Fruit fly (Drosophila melanogaster) whole organism: Measurements from ENCODE around the gene Naa20A.

ENCODE experiments used
- CG8478 ChIP-seq: fragments of >200 bp; optimal IDR thresholded peaks from 2 replicates; lab custom pipeline; 2018; ENCODE audit warnings: inconsistent platforms
- Dll ChIP-seq: fragments of >200 bp; optimal IDR thresholded peaks from 2 replicates; lab custom pipeline; 2017
- pan ChIP-seq: fragments of >200 bp; optimal IDR thresholded peaks from 2 replicates; lab custom pipeline; 2017
- psq ChIP-seq: fragments of >200 bp; optimal IDR thresholded peaks from 2 replicates; lab custom pipeline; 2017

DNA sequence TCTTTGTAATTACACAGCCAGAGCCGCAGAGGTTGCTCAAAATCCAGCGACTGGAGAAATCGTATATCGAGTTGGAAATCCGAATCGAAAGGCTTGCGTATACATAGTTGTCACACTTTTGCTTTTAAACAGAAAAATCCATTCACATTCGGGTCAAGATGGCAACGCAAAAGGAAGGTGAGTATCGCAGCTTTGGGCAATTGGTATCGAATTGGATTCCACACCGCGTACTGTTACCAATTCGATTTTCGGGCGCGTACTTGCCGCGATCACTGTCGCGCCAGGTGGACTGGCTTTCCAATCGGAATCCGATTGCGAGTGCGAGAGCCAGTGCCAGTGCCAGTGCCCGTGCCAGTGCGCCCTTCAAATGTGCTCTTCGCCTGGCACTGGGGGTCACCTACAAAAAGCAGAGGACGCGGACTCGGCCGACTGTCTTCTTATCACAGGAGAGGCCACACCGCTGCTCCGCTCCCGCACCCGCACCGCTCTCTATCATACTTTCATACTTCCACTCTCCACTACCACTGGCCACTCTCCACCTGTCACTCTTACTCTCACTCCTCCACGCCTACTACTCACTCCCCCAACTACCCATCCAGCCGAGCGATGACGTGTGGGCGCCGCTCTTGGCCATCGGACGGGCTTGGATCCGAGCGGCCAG, 44.7 kb upstream of the Naa20A start:
- TF ChIP-seq psq (lab: Kevin White, UChicago) (no peak), Dll (lab: Kevin White, UChicago) (no peak), pan (lab: Kevin White, UChicago) (no peak), CG8478 (no peak)
